Worm (Caenorhabditis elegans): ENCODE results near the gene fbxa-120.

fbxa-120 gene

DNA sequence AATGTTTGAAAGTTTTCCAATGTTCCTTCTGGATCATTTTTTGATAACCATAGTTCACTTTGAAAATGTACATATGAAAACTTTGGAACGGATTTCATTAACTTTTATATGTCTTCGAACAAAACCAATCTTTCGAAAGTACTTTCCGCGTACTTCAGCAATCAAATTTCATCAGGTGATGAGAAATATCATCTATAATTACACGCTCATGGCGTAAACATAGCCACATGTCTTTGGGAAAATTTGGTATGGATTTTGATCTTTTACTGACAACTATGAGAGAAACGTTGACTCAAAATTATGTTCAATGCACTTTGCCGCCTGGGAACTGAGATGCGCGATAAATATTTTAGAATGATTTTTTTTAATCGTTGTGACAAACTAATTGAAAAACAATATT, 36.4 kb downstream of the fbxa-120 start:
- no peak for TF ChIP-seq hlh-1 (tag; optimal IDR thresholded peaks at IDR 0.05)
- TF ChIP-seq ztf-11 (tag; optimal IDR thresholded peaks at IDR 0.05), result no peak

DNA sequence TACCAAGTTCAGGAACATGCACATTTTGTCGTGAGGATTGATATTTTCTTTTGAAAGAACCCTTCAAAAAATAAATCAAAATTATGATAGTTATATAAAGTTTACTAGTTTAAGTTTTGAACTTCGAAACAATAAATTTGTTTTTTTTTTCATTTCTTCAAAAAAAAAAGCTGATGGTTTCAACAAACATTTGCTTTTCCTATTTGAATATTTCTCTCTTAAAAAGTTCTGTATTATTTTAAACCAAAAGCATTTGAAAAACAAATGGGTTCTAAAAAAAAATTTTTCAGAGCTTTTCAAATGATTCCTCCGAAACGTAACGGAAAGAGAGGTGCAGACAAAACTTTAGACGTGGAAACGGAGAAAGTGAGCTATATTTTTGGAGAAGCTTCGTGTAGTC, 38.0 kb downstream of the fbxa-120 start, which contains the start of gene C53C11.1:
Gene C53C11.1 (plus strand): TSS at position 301 of the 400 bp plus-strand sequence.
- TF ChIP-seq mep-1 (tag; optimal IDR thresholded peaks at IDR 0.05) (no peak), lin-32 (GFP tag; optimal IDR thresholded peaks at IDR 0.05) (no peak), nhr-76 (tag; optimal IDR thresholded peaks at IDR 0.05) (no peak), unc-120 (tag; optimal IDR thresholded peaks at IDR 0.05; ENCODE audit: poor library complexity, severe bottlenecking) (no peak), elt-1 (tag; optimal IDR thresholded peaks at IDR 0.05; ENCODE audit: borderline replicate concordance, insufficient read depth) (no peak), ces-1 (GFP tag; optimal IDR thresholded peaks at IDR 0.05) (no peak), sem-2 (GFP tag; optimal IDR thresholded peaks at IDR 0.05) (no peak)

DNA sequence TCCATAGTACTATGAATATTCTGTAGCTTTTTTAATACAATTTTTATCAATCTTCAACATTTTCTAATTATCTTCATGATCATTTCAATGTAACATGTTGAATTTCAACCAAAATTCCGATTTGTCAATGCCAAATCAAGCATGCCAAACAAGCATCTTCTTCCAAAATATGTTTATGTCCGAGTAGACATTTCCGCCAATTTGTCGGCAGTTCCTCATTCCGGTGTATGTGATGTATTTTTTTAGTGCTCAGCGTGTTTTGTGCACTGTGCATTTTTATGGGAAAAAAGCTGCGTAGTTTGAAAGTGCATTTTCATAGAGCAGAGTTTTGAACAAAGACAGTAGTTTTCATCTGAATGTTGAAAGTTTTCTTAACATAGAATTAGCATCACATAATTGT, 46.9 kb downstream of the fbxa-120 start:
- TF ChIP-seq sptf-1 (tag; optimal IDR thresholded peaks at IDR 0.05) (no peak), ces-1 (GFP tag; optimal IDR thresholded peaks at IDR 0.05) (no peak), pha-4 (tag; optimal IDR thresholded peaks at IDR 0.05) (no peak), hlh-1 (tag; optimal IDR thresholded peaks at IDR 0.05) (no peak), snpc-4 (tag; optimal IDR thresholded peaks at IDR 0.05) (no peak)

DNA sequence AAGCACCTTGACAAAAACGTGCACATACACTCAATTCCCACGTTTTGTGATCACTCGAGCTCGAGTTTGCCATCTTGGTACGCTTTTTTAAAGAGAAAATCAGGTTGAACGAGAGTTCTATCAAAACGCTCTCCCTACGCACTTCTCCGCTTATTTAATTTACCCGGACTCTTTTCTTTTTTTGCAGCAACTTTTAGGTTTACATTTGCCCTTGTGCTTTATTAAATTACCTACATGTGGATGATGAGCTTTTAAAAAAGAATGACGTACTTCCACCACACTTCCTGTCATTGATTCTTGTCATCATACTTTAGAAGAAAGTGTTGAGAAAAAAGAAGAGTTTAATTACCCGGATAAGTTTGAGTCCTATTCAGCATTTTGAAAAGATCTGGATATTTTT, 49.6 kb downstream of the fbxa-120 start:
- no peak for TF ChIP-seq pha-4 (tag; optimal IDR thresholded peaks at IDR 0.05)
- peak; percentile 49 for TF ChIP-seq ces-1 (GFP tag; optimal IDR thresholded peaks at IDR 0.05)
- TF ChIP-seq nhr-12 (tag; optimal IDR thresholded peaks at IDR 0.05), result no peak
- TF ChIP-seq mep-1 (tag; optimal IDR thresholded peaks at IDR 0.05), result no peak
- no peak for TF ChIP-seq ceh-39 (tag; optimal IDR thresholded peaks at IDR 0.05)

Measured in whole organism, mixed stage, embryonic.